Worm (Caenorhabditis elegans) whole organism, L3 larva: ENCODE measurements around the gene C15H11.10.

ENCODE experiments used
- R02D3.7 ChIP-seq: fragments of 150-350 bp; optimal IDR thresholded peaks from 2 replicates; lab custom pipeline; 2014; ENCODE audit warnings: missing biosample characterization, missing genetic modification characterization
- ZK546.5 ChIP-seq: sonication (generic microtip); optimal IDR thresholded peaks from 2 replicates; lab custom pipeline; 2017; ENCODE audit warnings: missing biosample characterization, missing genetic modification characterization
- aly-2 ChIP-seq: fragments of 150-350 bp; optimal IDR thresholded peaks from 2 replicates; lab custom pipeline; 2014; ENCODE audit warnings: missing biosample characterization, missing genetic modification characterization
- ama-1 ChIP-seq: fragments of 150-350 bp; optimal IDR thresholded peaks from 2 replicates; lab custom pipeline; 2018
- ceh-16 ChIP-seq: sonication (generic microtip); optimal IDR thresholded peaks from 2 replicates; lab custom pipeline; 2017; ENCODE audit warnings: missing biosample characterization, missing genetic modification characterization
- ceh-28 ChIP-seq: fragments of 150-350 bp; optimal IDR thresholded peaks from 2 replicates; lab custom pipeline; 2014; ENCODE audit warnings: missing biosample characterization, missing genetic modification reagents, missing genetic modification characterization
- ceh-82 ChIP-seq: fragments of 150-350 bp; optimal IDR thresholded peaks from 2 replicates; lab custom pipeline; 2014; ENCODE audit warnings: missing biosample characterization, missing genetic modification characterization
- ceh-9 ChIP-seq: sonication (generic microtip); optimal IDR thresholded peaks from 2 replicates; lab custom pipeline; 2018; ENCODE audit warnings: missing biosample characterization, missing genetic modification characterization
- daf-12 ChIP-seq: fragments of 150-350 bp; optimal IDR thresholded peaks from 2 replicates; lab custom pipeline; 2014; ENCODE audit warnings: missing biosample characterization, missing genetic modification reagents, missing genetic modification characterization
- egl-27 ChIP-seq: sonication (generic microtip); optimal IDR thresholded peaks from 4 replicates; lab custom pipeline; 2017; ENCODE audit warnings: missing biosample characterization, missing genetic modification reagents, missing genetic modification characterization
- egl-5 ChIP-seq: fragments of 150-350 bp; optimal IDR thresholded peaks from 2 replicates; lab custom pipeline; 2017; ENCODE audit warnings: missing biosample characterization, missing genetic modification reagents, missing genetic modification characterization, inconsistent platforms
- elt-1 ChIP-seq: fragments of 150-350 bp; optimal IDR thresholded peaks from 2 replicates; lab custom pipeline; 2014; ENCODE audit warnings: missing biosample characterization, missing genetic modification characterization
- elt-2 ChIP-seq: sonication (generic microtip); optimal IDR thresholded peaks from 2 replicates; lab custom pipeline; 2016; ENCODE audit warnings: missing genetic modification reagents, mild to moderate bottlenecking, missing genetic modification characterization, missing compliant biosample characterization
- elt-3 ChIP-seq, 3 experiments: fragments of 150-350 bp in 1 of 3; sonication (generic microtip) in 2 of 3; optimal IDR thresholded peaks; 2 replicates in 2 of 3; 4 replicates in 1 of 3; lab custom pipeline; 2014 to 2017; ENCODE audit warnings: missing biosample characterization in 3 of 3, missing genetic modification characterization in 3 of 3
- eor-1 ChIP-seq, 2 experiments: fragments of 150-350 bp; optimal IDR thresholded peaks; 2 replicates each; lab custom pipeline; 2014 to 2018; ENCODE audit warnings: missing biosample characterization in 2 of 2, missing genetic modification characterization in 2 of 2
- fkh-10 ChIP-seq: sonication (generic microtip); optimal IDR thresholded peaks from 2 replicates; lab custom pipeline; 2017; ENCODE audit warnings: missing biosample characterization, missing genetic modification reagents, missing genetic modification characterization
- fkh-2 ChIP-seq: fragments of 150-350 bp; optimal IDR thresholded peaks from 2 replicates; lab custom pipeline; 2014; ENCODE audit warnings: missing biosample characterization, missing genetic modification reagents, missing genetic modification characterization
- fos-1 ChIP-seq: fragments of 150-350 bp; optimal IDR thresholded peaks from 2 replicates; lab custom pipeline; 2014; ENCODE audit warnings: missing biosample characterization, missing genetic modification characterization
- hmg-11 ChIP-seq: sonication (generic microtip); optimal IDR thresholded peaks from 2 replicates; lab custom pipeline; 2016; ENCODE audit warnings: missing genetic modification characterization, missing compliant biosample characterization
- jun-1 ChIP-seq: fragments of 150-350 bp; optimal IDR thresholded peaks from 2 replicates; lab custom pipeline; 2014; ENCODE audit warnings: missing biosample characterization, missing genetic modification reagents, missing genetic modification characterization
- lin-15B ChIP-seq: fragments of 150-350 bp; optimal IDR thresholded peaks from 2 replicates; lab custom pipeline; 2014; ENCODE audit warnings: missing biosample characterization, missing genetic modification characterization
- lin-39 ChIP-seq: fragments of 150-350 bp; optimal IDR thresholded peaks from 2 replicates; lab custom pipeline; 2018; ENCODE audit warnings: missing biosample characterization, missing genetic modification reagents, missing genetic modification characterization
- lsy-12 ChIP-seq: sonication (generic microtip); optimal IDR thresholded peaks from 2 replicates; lab custom pipeline; 2016; ENCODE audit warnings: mild to moderate bottlenecking, missing genetic modification characterization, missing compliant biosample characterization
- mdl-1 ChIP-seq: fragments of 150-350 bp; optimal IDR thresholded peaks from 2 replicates; lab custom pipeline; 2014; ENCODE audit warnings: missing biosample characterization, missing genetic modification characterization
- mml-1 ChIP-seq: fragments of 150-350 bp; sonication (generic microtip); optimal IDR thresholded peaks from 3 replicates; lab custom pipeline; 2014; ENCODE audit warnings: missing biosample characterization, missing genetic modification characterization
- nfya-1 ChIP-seq: sonication (generic microtip); optimal IDR thresholded peaks from 2 replicates; lab custom pipeline; 2017; ENCODE audit warnings: missing genetic modification characterization, mild to moderate bottlenecking, missing compliant biosample characterization, antibody characterized with exemption, moderate library complexity; ENCODE audit not compliant: insufficient read depth
- nhr-11 ChIP-seq: fragments of 150-350 bp; optimal IDR thresholded peaks from 2 replicates; lab custom pipeline; 2014; ENCODE audit warnings: missing biosample characterization, missing genetic modification characterization
- nhr-12 ChIP-seq: fragments of 150-350 bp; optimal IDR thresholded peaks from 2 replicates; lab custom pipeline; 2014; ENCODE audit warnings: missing biosample characterization, missing genetic modification characterization
- nhr-23 ChIP-seq: fragments of 150-350 bp; optimal IDR thresholded peaks from 2 replicates; lab custom pipeline; 2014; ENCODE audit warnings: missing biosample characterization, missing genetic modification reagents, missing genetic modification characterization
- nhr-237 ChIP-seq: fragments of 150-350 bp; optimal IDR thresholded peaks from 2 replicates; lab custom pipeline; 2014; ENCODE audit warnings: missing biosample characterization, missing genetic modification characterization
- nhr-25 ChIP-seq: sonication (generic microtip); optimal IDR thresholded peaks from 2 replicates; lab custom pipeline; 2017; ENCODE audit warnings: missing biosample characterization, missing genetic modification characterization
- nhr-28 ChIP-seq: fragments of 150-350 bp; optimal IDR thresholded peaks from 2 replicates; lab custom pipeline; 2014; ENCODE audit warnings: missing biosample characterization, missing genetic modification characterization
- nhr-43 ChIP-seq: sonication (generic microtip); optimal IDR thresholded peaks from 2 replicates; lab custom pipeline; 2016; ENCODE audit warnings: mild to moderate bottlenecking, missing genetic modification characterization, missing compliant biosample characterization; ENCODE audit not compliant: poor library complexity, severe bottlenecking
- nhr-67 ChIP-seq: fragments of 150-350 bp; optimal IDR thresholded peaks from 2 replicates; lab custom pipeline; 2014; ENCODE audit warnings: missing biosample characterization, missing genetic modification characterization
- nhr-76 ChIP-seq: fragments of 150-350 bp; sonication (generic microtip); optimal IDR thresholded peaks from 5 replicates; lab custom pipeline; 2014; ENCODE audit warnings: missing biosample characterization, missing genetic modification characterization
- nhr-77 ChIP-seq: fragments of 150-350 bp; optimal IDR thresholded peaks from 2 replicates; lab custom pipeline; 2014; ENCODE audit warnings: missing biosample characterization, missing genetic modification characterization
- pha-4 ChIP-seq: fragments of 150-350 bp; optimal IDR thresholded peaks from 2 replicates; lab custom pipeline; 2014; ENCODE audit warnings: missing biosample characterization, missing genetic modification reagents, missing genetic modification characterization
- pqm-1 ChIP-seq: fragments of 150-350 bp; optimal IDR thresholded peaks from 2 replicates; lab custom pipeline; 2017; ENCODE audit warnings: missing biosample characterization, missing genetic modification characterization, inconsistent platforms
- sea-2 ChIP-seq: fragments of 150-350 bp; sonication (generic microtip); optimal IDR thresholded peaks from 4 replicates; lab custom pipeline; 2014; ENCODE audit warnings: missing biosample characterization, missing genetic modification reagents, missing genetic modification characterization
- skn-1 ChIP-seq: fragments of 150-350 bp; optimal IDR thresholded peaks from 2 replicates; lab custom pipeline; 2014; ENCODE audit warnings: missing biosample characterization, missing genetic modification characterization
- snpc-4 ChIP-seq: fragments of 150-350 bp; optimal IDR thresholded peaks from 2 replicates; lab custom pipeline; 2014; ENCODE audit warnings: missing biosample characterization, missing genetic modification characterization
- tbx-2 ChIP-seq: sonication (generic microtip); optimal IDR thresholded peaks from 2 replicates; lab custom pipeline; 2016; ENCODE audit warnings: mild to moderate bottlenecking, missing genetic modification characterization, missing compliant biosample characterization
- unc-39 ChIP-seq: sonication (generic microtip); optimal IDR thresholded peaks from 4 replicates; lab custom pipeline; 2017; ENCODE audit warnings: missing biosample characterization, missing genetic modification characterization
- unc-62 ChIP-seq: fragments of 150-350 bp; sonication (generic microtip); optimal IDR thresholded peaks from 4 replicates; lab custom pipeline; 2014; ENCODE audit warnings: missing biosample characterization, missing genetic modification reagents, missing genetic modification characterization
- zag-1 ChIP-seq: fragments of 150-350 bp; optimal IDR thresholded peaks from 2 replicates; lab custom pipeline; 2014; ENCODE audit warnings: missing biosample characterization, missing genetic modification characterization
- ztf-11 ChIP-seq: fragments of 150-350 bp; optimal IDR thresholded peaks from 2 replicates; lab custom pipeline; 2014; ENCODE audit warnings: missing biosample characterization, missing genetic modification characterization
- ztf-4 ChIP-seq: fragments of 150-350 bp; optimal IDR thresholded peaks from 2 replicates; lab custom pipeline; 2014; ENCODE audit warnings: missing biosample characterization, missing genetic modification characterization

C15H11.10 gene

DNA sequence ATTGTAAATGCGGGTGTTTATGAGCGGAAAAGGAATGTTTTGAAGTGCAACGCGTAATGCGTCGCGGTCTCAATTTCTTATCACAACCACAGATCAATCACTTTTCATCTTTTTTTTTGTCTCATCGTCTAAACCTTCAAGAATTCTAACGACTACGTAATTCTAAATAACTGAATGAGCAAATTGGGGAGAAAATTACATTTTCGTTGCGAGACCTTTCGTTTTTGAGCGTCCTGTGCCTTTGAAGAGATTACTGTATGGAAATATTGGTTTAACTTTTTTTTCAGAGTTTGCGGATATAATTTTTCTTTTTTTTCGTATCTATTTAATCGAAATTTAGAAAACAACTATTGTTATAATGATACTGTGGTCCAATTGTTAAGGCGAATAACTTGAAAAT is 41.4 kb upstream of the C15H11.10 start:
- TF ChIP-seq unc-62 (GFP tag; lab: Kevin White, UChicago) (no peak), jun-1 (tag; lab: Kevin White, UChicago) (no peak), nhr-43 (tag; lab: Kevin White, UChicago) (no peak), ceh-28 (no peak), elt-3 (tag; optimal IDR thresholded peaks at IDR 0.05; lab: Kevin White, UChicago) (no peak), lin-39 (tag; lab: Kevin White, UChicago) (no peak), ceh-16 (tag; lab: Kevin White, UChicago) (no peak), ceh-9 (tag; lab: Kevin White, UChicago) (no peak), egl-5 (tag; lab: Kevin White, UChicago) (no peak), lin-15B (no peak), eor-1 (tag; optimal IDR thresholded peaks at IDR 0.05; lab: Kevin White, UChicago) (no peak), fos-1 (no peak)

DNA sequence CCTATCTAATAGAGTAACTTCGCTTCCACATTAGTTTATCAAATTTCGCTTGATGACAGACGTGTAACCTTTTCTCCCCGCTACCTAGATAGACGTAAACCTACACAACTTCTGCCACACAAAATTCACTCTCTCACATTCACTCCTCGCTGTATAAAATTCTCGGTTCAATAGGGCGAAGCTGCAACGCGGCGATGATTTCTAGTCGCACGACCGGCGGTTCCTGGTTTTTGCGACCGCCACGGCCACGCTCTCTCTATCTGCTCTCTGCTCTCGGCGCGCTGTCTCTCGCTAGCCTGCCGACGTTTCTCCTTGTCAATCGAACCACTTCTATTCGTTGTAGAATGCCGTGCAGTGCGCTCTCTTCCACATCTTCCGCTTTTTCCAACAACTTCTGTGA is 41.0 kb upstream of the C15H11.10 start:
- TF ChIP-seq nhr-11 (no peak), mml-1 (no peak), nhr-23 (tag; lab: Kevin White, UChicago) (peak; percentile 74), fkh-2 (tag; lab: Kevin White, UChicago) (no peak), tbx-2 (tag; lab: Kevin White, UChicago) (peak; percentile 19), nhr-77 (no peak), nfya-1 (tag; lab: Kevin White, UChicago) (peak; percentile 87), lsy-12 (tag; lab: Kevin White, UChicago) (peak; percentile 76), ZK546.5 (no peak), nhr-43 (tag; lab: Kevin White, UChicago) (peak; percentile 46), snpc-4 (tag; lab: Kevin White, UChicago) (peak; percentile 89), ceh-9 (tag; lab: Kevin White, UChicago) (no peak), elt-1 (tag; lab: Kevin White, UChicago) (no peak), mdl-1 (tag; lab: Kevin White, UChicago) (no peak), lin-39 (tag; lab: Kevin White, UChicago) (peak; percentile 94), hmg-11 (tag; lab: Kevin White, UChicago) (peak; percentile 92), fkh-10 (GFP tag; lab: Kevin White, UChicago) (peak; percentile 10), ama-1 (lab: Kevin White, UChicago) (peak; percentile 50), unc-62 (GFP tag; lab: Kevin White, UChicago) (no peak), egl-27 (tag; lab: Kevin White, UChicago) (no peak), ceh-16 (tag; lab: Kevin White, UChicago) (peak; percentile 25), unc-39 (tag; lab: Kevin White, UChicago) (no peak), elt-2 (peak; percentile 82), R02D3.7 (no peak), nhr-12 (tag; lab: Kevin White, UChicago) (no peak), sea-2 (GFP tag; lab: Kevin White, UChicago) (no peak), daf-12 (tag; lab: Kevin White, UChicago) (no peak), eor-1 (tag; optimal IDR thresholded peaks at IDR 0.05; lab: Kevin White, UChicago) (no peak), ceh-28 (no peak), zag-1 (no peak), egl-5 (tag; lab: Kevin White, UChicago) (no peak), lin-15B (peak; percentile 96), ztf-4 (tag; lab: Kevin White, UChicago) (no peak), ztf-11 (no peak), aly-2 (tag; lab: Kevin White, UChicago) (no peak), nhr-28 (no peak), skn-1 (tag; lab: Kevin White, UChicago) (peak; percentile 64), nhr-25 (peak; percentile 86), elt-3 (tag; optimal IDR thresholded peaks at IDR 0.05; lab: Kevin White, UChicago) (peak in 1 of 3 experiments; percentile 11), nhr-67 (tag; lab: Kevin White, UChicago) (no peak), jun-1 (tag; lab: Kevin White, UChicago) (peak; percentile 60), nhr-76 (tag; lab: Kevin White, UChicago) (no peak), nhr-237 (no peak), fos-1 (no peak), ceh-82 (no peak), pqm-1 (tag; lab: Kevin White, UChicago) (peak; percentile 26), pha-4 (peak; percentile 68)
- TF ChIP-seq, all 47 proteins: peak for 19
